Fruit fly (Drosophila melanogaster): ENCODE data around the gene CG13933.

CG13933 gene

dm6 chr3L:1740129-1740975 is 34.6 kb downstream of the CG13933 start (continued):
- TF ChIP-seq NK7.1 (GFP tag; optimal IDR thresholded peaks at IDR 0.05) (peak; percentile 21), CG14667 (GFP tag; IDR thresholded peaks at IDR 0.05) (peak; percentile 43; the same call in 1 of the 2 replicates), Mad (GFP tag; optimal IDR thresholded peaks at IDR 0.05) (peak; percentile 42), aop (GFP tag; IDR thresholded peaks at IDR 0.05) (no peak), CG17568 (GFP tag; optimal IDR thresholded peaks at IDR 0.05) (no peak), schlank (tag; optimal IDR thresholded peaks at IDR 0.05) (peak; percentile 18), ac (GFP tag; optimal IDR thresholded peaks at IDR 0.05) (no peak), chif (GFP tag; optimal IDR thresholded peaks at IDR 0.05) (peak; percentile 44 to 61), z (GFP tag; IDR thresholded peaks at IDR 0.05) (no peak), CG8089 (GFP tag; optimal IDR thresholded peaks at IDR 0.05) (peak; percentile 17), ci (GFP tag; IDR thresholded peaks at IDR 0.05) (peak; percentile 88), lilli (GFP tag; optimal IDR thresholded peaks at IDR 0.05) (peak; percentile 78), Spps (tag; optimal IDR thresholded peaks at IDR 0.05) (no peak), CTCF (GFP tag; optimal IDR thresholded peaks at IDR 0.05) (no peak), MTF-1 (GFP tag; optimal IDR thresholded peaks at IDR 0.05; ENCODE audit: borderline replicate concordance) (no peak), Sry-δ (GFP tag; optimal IDR thresholded peaks at IDR 0.05) (no peak), GATAe (GFP tag; conservative IDR thresholded peaks at IDR 0.05) (no peak), slp2 (GFP tag; optimal IDR thresholded peaks at IDR 0.05) (peak; percentile 36), knrl (GFP tag; IDR thresholded peaks at IDR 0.05; ENCODE audit: partially characterized antibody) (no peak), E2f2 (GFP tag; IDR thresholded peaks at IDR 0.05) (peak; percentile 62), CkIIα-i1 (GFP tag; IDR thresholded peaks at IDR 0.05) (no peak), Gsc (GFP tag; IDR thresholded peaks at IDR 0.05) (0 out of 2 replicates have a peak, but pooled peaks have one; percentile 30), CG4854 (GFP tag; optimal IDR thresholded peaks at IDR 0.05) (no peak), CG7556 (GFP tag; optimal IDR thresholded peaks at IDR 0.05) (peak; percentile 7), CG3726 (GFP tag; IDR thresholded peaks at IDR 0.05) (peak; percentile 56; the same call in 1 of the 3 replicates), bsh (GFP tag; optimal IDR thresholded peaks at IDR 0.05) (peak in 1 of 2 experiments; percentile 30), CG4424 (GFP tag; optimal IDR thresholded peaks at IDR 0.05) (peak; percentile 33), ash1 (GFP tag; optimal IDR thresholded peaks at IDR 0.05) (no peak), Lpt (GFP tag; optimal IDR thresholded peaks at IDR 0.05) (no peak), CG4707 (GFP tag; optimal IDR thresholded peaks at IDR 0.05) (no peak), br (optimal IDR thresholded peaks at IDR 0.05) (no peak)

dm6 chr3L:1739522-1740128 is 35.3 kb downstream of the CG13933 start:
- TF ChIP-seq HmgZ (tag; optimal IDR thresholded peaks at IDR 0.05), result no peak
- TF ChIP-seq CG10979 (tag; optimal IDR thresholded peaks at IDR 0.05), result no peak
- peak; percentile 5 for TF ChIP-seq nom (GFP tag; optimal IDR thresholded peaks at IDR 0.05)
- 0 out of 4 replicates have a peak, but pooled peaks have one; percentile 25 for TF ChIP-seq chinmo (GFP tag; IDR thresholded peaks at IDR 0.05; ENCODE audit: partially characterized antibody)
- TF ChIP-seq shn (GFP tag; optimal IDR thresholded peaks at IDR 0.05), result no peak
- TF ChIP-seq ase (GFP tag; IDR thresholded peaks at IDR 0.05), result no peak
- TF ChIP-seq Drgx (GFP tag; IDR thresholded peaks at IDR 0.05), result peak; percentile 12; the same call in 1 of the 2 replicates
- TF ChIP-seq Gug (GFP tag; IDR thresholded peaks at IDR 0.05), result no peak
